Worm (Caenorhabditis elegans) whole organism, young adult: ENCODE data around the gene cab-1.

Source experiments
- B0035.1 ChIP-seq: sonication (generic microtip); optimal IDR thresholded peaks from 2 replicates; lab custom pipeline; 2016; ENCODE audit warnings: missing genetic modification characterization, mild to moderate bottlenecking, missing compliant biosample characterization, missing genotype, missing genetic modification reagents
- B0336.3 ChIP-seq: fragments of 200-800 bp; sonication (Bioruptor generic); IDR thresholded peaks from 2 replicates; pipeline ENCODE4 v1.3.6; 2022; ENCODE audit warnings: missing genetic modification characterization, missing compliant biosample characterization
- C17E4.6 ChIP-seq: fragments of 200-800 bp; sonication (Bioruptor generic); IDR thresholded peaks from 2 replicates; pipeline ENCODE4 v1.3.6; 2022; ENCODE audit warnings: missing genetic modification reagents, missing genetic modification characterization, missing compliant biosample characterization
- K12H6.12 ChIP-seq: fragments of 200-800 bp; sonication (Bioruptor generic); optimal IDR thresholded peaks from 2 replicates; lab custom pipeline; 2018; ENCODE audit warnings: mild to moderate bottlenecking, missing genetic modification characterization, missing compliant biosample characterization
- T26A5.8 ChIP-seq: sonication (generic microtip); optimal IDR thresholded peaks from 2 replicates; lab custom pipeline; 2016; ENCODE audit warnings: missing genetic modification characterization, missing compliant biosample characterization
- ZK185.1 ChIP-seq: sonication (generic microtip); optimal IDR thresholded peaks from 2 replicates; lab custom pipeline; 2016; ENCODE audit warnings: mild to moderate bottlenecking, missing genetic modification characterization, missing compliant biosample characterization; ENCODE audit not compliant: poor library complexity, severe bottlenecking
- akir-1 ChIP-seq: fragments of 200-800 bp; sonication (Bioruptor generic); optimal IDR thresholded peaks from 2 replicates; lab custom pipeline; 2018; ENCODE audit warnings: mild to moderate bottlenecking, missing genetic modification characterization, moderate library complexity, missing compliant biosample characterization
- ama-1 ChIP-seq, 3 experiments: fragments of 150-350 bp in 1 of 3; sonication (generic microtip) in 2 of 3; optimal IDR thresholded peaks; 2 replicates each; lab custom pipeline; 2014 to 2018; ENCODE audit warnings: missing biosample characterization in 2 of 3, missing genetic modification characterization in 2 of 3, missing genetic modification reagents in 2 of 3
- aptf-2 ChIP-seq: fragments of 200-800 bp; sonication (Bioruptor generic); conservative IDR thresholded peaks from 2 replicates; pipeline ENCODE4 v1.3.6; 2022; ENCODE audit warnings: missing genetic modification reagents, missing genetic modification characterization, missing compliant biosample characterization
- attf-5 ChIP-seq: fragments of 200-800 bp; sonication (Bioruptor generic); optimal IDR thresholded peaks from 2 replicates; lab custom pipeline; 2018; ENCODE audit warnings: mild to moderate bottlenecking, missing genetic modification characterization, missing compliant biosample characterization
- ccch-3 ChIP-seq: fragments of 200-800 bp; sonication (Bioruptor generic); optimal IDR thresholded peaks from 2 replicates; lab custom pipeline; 2018; ENCODE audit warnings: mild to moderate bottlenecking, missing genetic modification characterization, missing compliant biosample characterization
- ceh-58 ChIP-seq: fragments of 200-800 bp; sonication (Bioruptor generic); IDR thresholded peaks from 2 replicates; pipeline ENCODE4 v1.3.6; 2022; ENCODE audit warnings: missing genetic modification characterization, missing compliant biosample characterization
- ceh-91 ChIP-seq: fragments of 200-800 bp; sonication (Bioruptor generic); IDR thresholded peaks from 2 replicates; pipeline ENCODE4 v1.3.6; 2022; ENCODE audit warnings: missing genetic modification reagents, missing genetic modification characterization, missing compliant biosample characterization
- die-1 ChIP-seq: sonication (generic microtip); optimal IDR thresholded peaks from 2 replicates; lab custom pipeline; 2016; ENCODE audit warnings: missing genotype, mild to moderate bottlenecking, missing genetic modification characterization, missing compliant biosample characterization
- dox-1 ChIP-seq: fragments of 200-800 bp; sonication (Bioruptor generic); IDR thresholded peaks from 2 replicates; pipeline ENCODE4 v1.3.6; 2022; ENCODE audit warnings: missing genetic modification reagents, missing genetic modification characterization, missing compliant biosample characterization
- efl-1 ChIP-seq: fragments of 150-350 bp; optimal IDR thresholded peaks from 2 replicates; lab custom pipeline; 2014; ENCODE audit warnings: missing biosample characterization, missing genetic modification reagents, missing genetic modification characterization
- egrh-3 ChIP-seq: fragments of 200-800 bp; sonication (Bioruptor generic); IDR thresholded peaks from 2 replicates; pipeline ENCODE4 v1.3.6; 2022; ENCODE audit warnings: missing genetic modification reagents, missing genetic modification characterization, missing compliant biosample characterization
- ets-4 ChIP-seq: fragments of 200-800 bp; sonication (Bioruptor generic); optimal IDR thresholded peaks from 2 replicates; lab custom pipeline; 2018; ENCODE audit warnings: mild to moderate bottlenecking, missing genetic modification characterization, missing compliant biosample characterization
- gei-17 ChIP-seq: fragments of 200-800 bp; sonication (Bioruptor generic); optimal IDR thresholded peaks from 2 replicates; lab custom pipeline; 2018; ENCODE audit warnings: mild to moderate bottlenecking, missing genetic modification characterization, missing compliant biosample characterization
- hmg-20 ChIP-seq: fragments of 200-800 bp; sonication (Bioruptor generic); IDR thresholded peaks from 2 replicates; pipeline ENCODE4 v1.3.6; 2022; ENCODE audit warnings: missing genetic modification reagents, missing genetic modification characterization, missing compliant biosample characterization
- let-526 ChIP-seq: fragments of 200-800 bp; sonication (Bioruptor generic); IDR thresholded peaks from 2 replicates; pipeline ENCODE4 v1.3.6; 2022; ENCODE audit warnings: missing genetic modification reagents, missing genetic modification characterization, missing compliant biosample characterization
- lin-35 ChIP-seq, 3 experiments: fragments of 150-350 bp in 2 of 3; sonication (generic microtip) in 1 of 3; optimal IDR thresholded peaks; 2 replicates each; lab custom pipeline; 2014 to 2018; ENCODE audit warnings: missing biosample characterization in 3 of 3, missing genetic modification characterization in 3 of 3, missing genetic modification reagents in 3 of 3
- lin-54 ChIP-seq: fragments of 200-800 bp; sonication (Bioruptor generic); optimal IDR thresholded peaks from 2 replicates; lab custom pipeline; 2018; ENCODE audit warnings: mild to moderate bottlenecking, missing genetic modification characterization, missing compliant biosample characterization
- lsl-1 ChIP-seq: fragments of 200-800 bp; sonication (Bioruptor generic); optimal IDR thresholded peaks from 2 replicates; lab custom pipeline; 2018; ENCODE audit warnings: mild to moderate bottlenecking, missing genetic modification characterization, moderate library complexity, missing compliant biosample characterization
- madf-3 ChIP-seq: fragments of 200-800 bp; sonication (Bioruptor generic); IDR thresholded peaks from 2 replicates; pipeline ENCODE4 v1.3.6; 2022; ENCODE audit warnings: missing genetic modification reagents, missing genetic modification characterization, missing compliant biosample characterization
- madf-6 ChIP-seq: fragments of 200-800 bp; sonication (Bioruptor generic); IDR thresholded peaks from 2 replicates; pipeline ENCODE4 v1.3.6; 2022; ENCODE audit warnings: missing genetic modification reagents, missing genetic modification characterization, missing compliant biosample characterization
- madf-8 ChIP-seq: fragments of 200-800 bp; sonication (Bioruptor generic); conservative IDR thresholded peaks from 2 replicates; pipeline ENCODE4 v1.3.6; 2022; ENCODE audit warnings: missing genetic modification reagents, missing genetic modification characterization, missing compliant biosample characterization
- mcd-1 ChIP-seq: fragments of 200-800 bp; sonication (Bioruptor generic); IDR thresholded peaks from 2 replicates; pipeline ENCODE4 v1.3.6; 2022; ENCODE audit warnings: missing genetic modification reagents, missing genetic modification characterization, missing compliant biosample characterization
- nfya-1 ChIP-seq: sonication (generic microtip); optimal IDR thresholded peaks from 2 replicates; lab custom pipeline; 2017; ENCODE audit warnings: antibody characterized with exemption, missing compliant biosample characterization, missing genetic modification characterization, borderline replicate concordance; ENCODE audit not compliant: insufficient read depth
- nfya-2 ChIP-seq: fragments of 200-800 bp; sonication (Bioruptor generic); IDR thresholded peaks from 2 replicates; pipeline ENCODE4 v1.3.6; 2022; ENCODE audit warnings: missing genetic modification reagents, missing genetic modification characterization, missing compliant biosample characterization
- nfyb-1 ChIP-seq: fragments of 200-800 bp; sonication (Bioruptor generic); IDR thresholded peaks from 2 replicates; pipeline ENCODE4 v1.3.6; 2022; ENCODE audit warnings: missing genetic modification reagents, missing genetic modification characterization, missing compliant biosample characterization
- nhr-80 ChIP-seq: sonication (generic microtip); optimal IDR thresholded peaks from 2 replicates; lab custom pipeline; 2016; ENCODE audit warnings: missing genetic modification characterization, missing compliant biosample characterization
- rcor-1 ChIP-seq: fragments of 200-800 bp; sonication (Bioruptor generic); IDR thresholded peaks from 2 replicates; pipeline ENCODE4 v1.3.6; 2022; ENCODE audit warnings: missing genetic modification reagents, missing genetic modification characterization, missing compliant biosample characterization
- rec-8 ChIP-seq, 2 experiments: sonication (generic microtip); optimal IDR thresholded peaks; 2 replicates each; lab custom pipeline; 2016; ENCODE audit warnings: mild to moderate bottlenecking in 2 of 2, missing genetic modification characterization in 2 of 2, missing genetic modification reagents in 2 of 2, missing genotype in 2 of 2, missing biosample characterization in 1 of 2, missing compliant biosample characterization in 1 of 2, moderate library complexity in 1 of 2
- rpc-1 ChIP-seq, 2 experiments: fragments of 150-350 bp in 1 of 2; sonication (generic microtip) in 1 of 2; optimal IDR thresholded peaks; 2 replicates each; lab custom pipeline; 2014 to 2018; ENCODE audit warnings: missing biosample characterization in 1 of 2, missing genetic modification characterization in 1 of 2, missing genetic modification reagents in 1 of 2, missing genotype in 1 of 2
- snpc-1.1 ChIP-seq: sonication (generic microtip); optimal IDR thresholded peaks from 2 replicates; lab custom pipeline; 2017; ENCODE audit warnings: missing genetic modification characterization, mild to moderate bottlenecking, missing compliant biosample characterization, antibody characterized with exemption, moderate library complexity, missing genotype, missing genetic modification reagents; ENCODE audit not compliant: insufficient read depth
- xnd-1 ChIP-seq: sonication (generic microtip); optimal IDR thresholded peaks from 2 replicates; lab custom pipeline; 2016; ENCODE audit warnings: missing genotype, missing genetic modification reagents, missing genetic modification characterization, missing compliant biosample characterization
- zim-3 ChIP-seq: sonication (generic microtip); optimal IDR thresholded peaks from 2 replicates; lab custom pipeline; 2017; ENCODE audit warnings: mild to moderate bottlenecking, missing genetic modification characterization, moderate library complexity, missing compliant biosample characterization
- ztf-18 ChIP-seq: sonication (generic microtip); optimal IDR thresholded peaks from 2 replicates; lab custom pipeline; 2016; ENCODE audit warnings: missing genotype, mild to moderate bottlenecking, missing genetic modification characterization, missing compliant biosample characterization
- ztf-26 ChIP-seq: sonication (generic microtip); optimal IDR thresholded peaks from 2 replicates; lab custom pipeline; 2017; ENCODE audit warnings: missing genetic modification characterization, missing compliant biosample characterization

Gene cab-1

DNA sequence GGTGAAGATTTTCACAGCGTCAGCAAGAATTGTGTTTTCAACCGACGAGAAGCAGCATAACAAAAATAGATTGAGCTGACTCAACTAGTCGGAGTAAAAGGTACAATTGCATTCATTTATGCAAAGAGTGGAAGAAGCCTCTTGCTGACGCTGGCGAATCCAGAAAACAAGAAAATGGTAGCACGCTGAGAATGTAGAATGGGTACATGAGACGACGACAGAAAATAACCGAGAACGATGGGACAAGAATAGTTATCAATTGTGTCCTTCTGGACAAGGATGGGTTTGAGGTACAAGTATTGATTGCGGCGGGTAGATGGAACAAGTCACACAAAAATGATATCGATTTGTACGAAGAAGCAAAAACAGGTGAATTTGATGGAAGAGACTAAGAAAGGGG lies 43.3 kb downstream of the cab-1 start (continued):
- TF ChIP-seq rpc-1 (optimal IDR thresholded peaks at IDR 0.05; lab: Kevin White, UChicago) (no peak), rpc-1 (tag; optimal IDR thresholded peaks at IDR 0.05; lab: Kevin White, UChicago) (no peak), B0035.1 (tag; lab: Kevin White, UChicago) (no peak), ets-4 (no peak), mcd-1 (GFP tag; lab: Robert Waterston, UW) (no peak), ZK185.1 (no peak), rcor-1 (GFP tag; lab: Robert Waterston, UW) (no peak), ztf-18 (tag; lab: Kevin White, UChicago) (no peak), attf-5 (GFP tag; lab: Kevin White, UChicago) (no peak), C17E4.6 (GFP tag; lab: Robert Waterston, UW) (0 out of 2 replicates have a peak, but pooled peaks have one; percentile 18), snpc-1.1 (tag; lab: Kevin White, UChicago) (no peak), K12H6.12 (tag; lab: Kevin White, UChicago) (no peak), ceh-58 (GFP tag; lab: Robert Waterston, UW) (no peak), nfya-1 (tag; lab: Kevin White, UChicago) (no peak), nfyb-1 (GFP tag; lab: Robert Waterston, UW) (0 out of 2 replicates have a peak, but pooled peaks have one; percentile 16), egrh-3 (no peak), akir-1 (GFP tag; lab: Kevin White, UChicago) (no peak), let-526 (no peak), ztf-26 (tag; lab: Kevin White, UChicago) (no peak), nhr-80 (tag; lab: Kevin White, UChicago) (no peak), rec-8 (tag; optimal IDR thresholded peaks at IDR 0.05; lab: Kevin White, UChicago) (no peak), hmg-20 (GFP tag; lab: Robert Waterston, UW) (no peak), nfya-2 (GFP tag; lab: Robert Waterston, UW) (0 out of 2 replicates have a peak, but pooled peaks have one; percentile 16), aptf-2 (no peak), xnd-1 (no peak), dox-1 (GFP tag; lab: Robert Waterston, UW) (no peak), madf-6 (GFP tag; lab: Robert Waterston, UW) (no peak)

- TF ChIP-seq madf-3 (GFP tag; lab: Robert Waterston, UW) (0 out of 2 replicates have a peak, but pooled peaks have one; percentile 17), let-526 (no peak), lin-35 (GFP tag; optimal IDR thresholded peaks at IDR 0.05; lab: Kevin White, UChicago) (peak in 1 of 3 experiments; percentile 32)
Measured at ce11 chrX:12168765-12169164, 43.9 kb downstream of the cab-1 start.

DNA sequence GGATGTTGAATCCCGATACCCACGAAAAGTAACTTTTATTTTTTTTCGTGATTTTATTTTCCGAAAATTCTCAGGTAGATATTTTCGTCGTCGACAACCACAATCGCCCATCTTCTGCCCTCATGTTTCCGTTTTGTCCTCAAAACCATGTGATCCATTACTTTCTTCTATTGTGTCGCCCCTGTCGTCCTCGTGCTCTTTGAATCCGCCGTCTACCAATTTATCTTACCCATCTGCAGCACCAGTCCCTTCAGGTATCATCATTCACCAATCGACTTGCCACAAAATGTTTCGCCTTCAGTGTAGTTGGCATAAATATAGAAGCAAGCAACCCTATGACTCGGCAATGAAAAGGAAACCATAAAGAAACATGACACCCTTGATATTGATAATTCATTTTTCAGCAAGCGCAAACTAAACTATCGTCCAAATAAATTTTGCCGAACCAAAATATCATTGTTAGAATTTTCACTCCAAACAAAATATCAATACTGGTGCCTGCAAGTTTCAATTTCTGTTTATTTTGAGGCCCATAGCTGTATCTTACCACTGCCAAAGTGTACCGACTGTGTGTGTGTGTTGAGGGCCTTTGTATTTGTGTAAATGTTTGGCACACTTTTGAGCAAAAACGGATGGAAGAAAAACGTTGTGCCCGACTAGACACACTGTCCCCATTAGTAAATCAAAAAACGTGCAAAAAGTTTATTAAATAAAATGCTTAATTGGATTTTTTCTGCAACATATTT lies 44.9 kb downstream of the cab-1 start:
- TF ChIP-seq gei-17 (GFP tag; lab: Kevin White, UChicago) (no peak), ceh-91 (no peak), K12H6.12 (tag; lab: Kevin White, UChicago) (no peak), ama-1 (optimal IDR thresholded peaks at IDR 0.05; lab: Kevin White, UChicago) (no peak), ama-1 (GFP tag; optimal IDR thresholded peaks at IDR 0.05; lab: Kevin White, UChicago) (no peak), B0336.3 (GFP tag; lab: Robert Waterston, UW) (no peak), zim-3 (no peak), lin-35 (GFP tag; optimal IDR thresholded peaks at IDR 0.05; lab: Kevin White, UChicago) (no peak), madf-8 (GFP tag; lab: Robert Waterston, UW) (no peak), nfyb-1 (GFP tag; lab: Robert Waterston, UW) (no peak), lin-54 (no peak), T26A5.8 (tag; lab: Kevin White, UChicago) (no peak), efl-1 (GFP tag; lab: Kevin White, UChicago) (no peak), ccch-3 (no peak), lsl-1 (GFP tag; lab: Kevin White, UChicago) (no peak), die-1 (no peak)
